Worm (Caenorhabditis elegans): Measurements from ENCODE around the gene glb-25.

- no peak for TF ChIP-seq tra-4 (tag; optimal IDR thresholded peaks at IDR 0.05)
- no peak for TF ChIP-seq F13C5.2 (tag; optimal IDR thresholded peaks at IDR 0.05)
- TF ChIP-seq hmg-4 (GFP tag; optimal IDR thresholded peaks at IDR 0.05) = no peak
- no peak for TF ChIP-seq ama-1 (optimal IDR thresholded peaks at IDR 0.05)
These were observed 27.0 kb upstream of the glb-25 start, which contains the start of gene Y32G9A.3 for ce11 chrV:1911102-1911501.

Data from whole organism, early embryonic.